Fruit fly (Drosophila melanogaster): ENCODE data around the gene CG33116.

Gene CG33116

DNA sequence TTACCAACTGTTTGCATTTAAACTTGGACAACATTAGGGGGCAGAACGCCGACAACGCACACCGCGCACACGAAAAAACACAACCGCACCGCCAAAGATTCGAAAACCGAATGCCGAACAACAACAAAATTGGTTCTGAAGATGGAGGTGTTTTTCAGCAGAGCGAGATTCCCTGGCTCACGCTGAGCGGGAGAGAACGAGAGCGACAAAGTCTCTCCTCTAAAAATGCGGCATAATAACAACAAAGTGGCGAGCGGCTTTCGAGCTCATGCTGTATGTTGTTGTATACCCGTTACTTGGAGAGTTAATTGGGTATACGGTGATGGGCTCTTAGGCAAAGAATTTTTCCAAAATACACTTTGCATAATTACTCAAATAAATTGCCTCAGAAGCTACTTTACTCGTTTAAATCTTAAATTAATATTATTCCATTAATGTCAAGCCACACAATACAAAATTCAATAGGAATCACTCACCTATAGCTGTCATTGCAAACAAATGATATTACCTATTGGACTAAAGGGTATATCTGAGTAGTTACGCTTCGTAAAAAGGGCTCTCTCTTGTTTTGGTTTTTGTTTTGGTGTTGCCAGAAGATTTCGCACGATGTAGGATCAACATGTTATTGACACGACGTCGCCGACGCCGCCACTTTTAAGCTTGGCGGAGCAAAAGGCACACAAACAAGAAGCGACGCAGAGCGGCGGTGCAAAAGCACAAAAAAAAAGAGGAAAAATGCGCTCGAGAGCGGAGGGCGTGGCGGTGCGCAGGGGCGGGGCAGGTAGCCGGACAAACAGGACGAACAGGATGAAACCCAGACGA is 39.4 kb downstream of the CG33116 start (continued):
- TF ChIP-seq exex (tag; optimal IDR thresholded peaks at IDR 0.05) (peak; percentile 27), caup (GFP tag; optimal IDR thresholded peaks at IDR 0.05; ENCODE audit: severe bottlenecking) (peak; percentile 62), CG1602 (GFP tag; optimal IDR thresholded peaks at IDR 0.05) (peak; percentile 49), CG4617 (GFP tag; optimal IDR thresholded peaks at IDR 0.05; ENCODE audit: borderline replicate concordance) (peak; percentile 26), ewg (GFP tag; optimal IDR thresholded peaks at IDR 0.05) (no peak), croc (GFP tag; conservative IDR thresholded peaks at IDR 0.05) (no peak), CG10267 (tag; optimal IDR thresholded peaks at IDR 0.05) (peak; percentile 53), CG12659 (GFP tag; optimal IDR thresholded peaks at IDR 0.05) (peak; percentile 66), phol (tag; optimal IDR thresholded peaks at IDR 0.05) (peak; percentile 62), CG17802 (tag; optimal IDR thresholded peaks at IDR 0.05) (no peak), CG4360 (GFP tag; IDR thresholded peaks at IDR 0.05) (peak; percentile 94), CG15269 (tag; optimal IDR thresholded peaks at IDR 0.05) (peak; percentile 75), tna (GFP tag; IDR thresholded peaks at IDR 0.05; ENCODE audit: partially characterized antibody) (no peak), Dad (GFP tag; optimal IDR thresholded peaks at IDR 0.05) (peak; percentile 37), CG10366 (GFP tag; IDR thresholded peaks at IDR 0.05) (peak; percentile 52), lab (GFP tag; optimal IDR thresholded peaks at IDR 0.05) (peak; percentile 81), Spps (tag; optimal IDR thresholded peaks at IDR 0.05) (peak; percentile 44), Optix (GFP tag; IDR thresholded peaks at IDR 0.05) (no peak), CG8290 (GFP tag; optimal IDR thresholded peaks at IDR 0.05) (peak; percentile 50), CG8290 (tag; optimal IDR thresholded peaks at IDR 0.05) (no peak), CG4282 (GFP tag; optimal IDR thresholded peaks at IDR 0.05) (no peak), Rx (GFP tag; IDR thresholded peaks at IDR 0.05) (peak; percentile 33; the same call in 1 of the 2 replicates), mam (GFP tag; optimal IDR thresholded peaks at IDR 0.05) (peak; percentile 73), CG2116 (GFP tag; optimal IDR thresholded peaks at IDR 0.05) (peak; percentile 16), esg (GFP tag; conservative IDR thresholded peaks at IDR 0.05) (peak; percentile 56), ATbp (GFP tag; optimal IDR thresholded peaks at IDR 0.05) (peak; percentile 26), CG4820 (GFP tag; optimal IDR thresholded peaks at IDR 0.05) (peak; percentile 24), CG7357 (GFP tag; IDR thresholded peaks at IDR 0.05) (peak; percentile 53), CG1603 (tag; optimal IDR thresholded peaks at IDR 0.05) (peak; percentile 62), CG12942 (GFP tag; optimal IDR thresholded peaks at IDR 0.05) (peak; percentile 28), Hr51 (GFP tag; optimal IDR thresholded peaks at IDR 0.05) (peak; percentile 70 to 73), B-H2 (GFP tag; optimal IDR thresholded peaks at IDR 0.05) (no peak), BEAF-32 (GFP tag; optimal IDR thresholded peaks at IDR 0.05) (no peak), bbx (GFP tag; IDR thresholded peaks at IDR 0.05; ENCODE audit: partially characterized antibody) (no peak), CG14014 (GFP tag; IDR thresholded peaks at IDR 0.05) (peak; percentile 62), Bdp1 (GFP tag; optimal IDR thresholded peaks at IDR 0.05) (peak; percentile 66), org-1 (GFP tag; optimal IDR thresholded peaks at IDR 0.05) (peak; percentile 61), CG17912 (GFP tag; optimal IDR thresholded peaks at IDR 0.05) (no peak), al (GFP tag; IDR thresholded peaks at IDR 0.05) (no peak), tx (GFP tag; optimal IDR thresholded peaks at IDR 0.05) (peak; percentile 26), Elba2 (GFP tag; optimal IDR thresholded peaks at IDR 0.05) (peak; percentile 69), CG32767 (GFP tag; IDR thresholded peaks at IDR 0.05) (peak; percentile 26; the same call in 1 of the 2 replicates), gfzf (GFP tag; optimal IDR thresholded peaks at IDR 0.05) (no peak), CG6813 (GFP tag; optimal IDR thresholded peaks at IDR 0.05) (peak; percentile 20), CG11723 (GFP tag; optimal IDR thresholded peaks at IDR 0.05) (peak; percentile 24), fu2 (GFP tag; optimal IDR thresholded peaks at IDR 0.05) (peak; percentile 22), pita (GFP tag; optimal IDR thresholded peaks at IDR 0.05) (no peak), lbe (GFP tag; optimal IDR thresholded peaks at IDR 0.05) (peak; percentile 93)
